Worm (Caenorhabditis elegans) whole organism, L4 larva: ENCODE results near the gene F44G4.7.
A peak's percentile ranks its signal among the peaks of the same experiment; 100 is the strongest.

Source experiments
- F10B5.3 ChIP-seq: sonication (generic microtip); optimal IDR thresholded peaks from 2 replicates; lab custom pipeline; 2016; ENCODE audit warnings: mild to moderate bottlenecking, missing genetic modification characterization, missing compliant biosample characterization
- F26F4.8 ChIP-seq: fragments of 200-800 bp; sonication (Bioruptor generic); conservative IDR thresholded peaks from 2 replicates; pipeline ENCODE4 v1.3.6; 2022; ENCODE audit warnings: missing genetic modification characterization, missing compliant biosample characterization
- R02D3.7 ChIP-seq: fragments of 150-350 bp; sonication (generic microtip); optimal IDR thresholded peaks from 3 replicates; lab custom pipeline; 2014; ENCODE audit warnings: missing biosample characterization, missing genetic modification characterization
- T26A8.4 ChIP-seq: fragments of 200-800 bp; sonication (Bioruptor generic); IDR thresholded peaks from 2 replicates; pipeline ENCODE4 v1.3.6; 2022; ENCODE audit warnings: missing genetic modification characterization, missing compliant biosample characterization
- Y5F2A.4 ChIP-seq: fragments of 200-800 bp; sonication (Bioruptor generic); optimal IDR thresholded peaks from 2 replicates; lab custom pipeline; 2018; ENCODE audit warnings: mild to moderate bottlenecking, missing genetic modification characterization, missing compliant biosample characterization
- ZK337.2 ChIP-seq: fragments of 200-800 bp; sonication (Bioruptor generic); IDR thresholded peaks from 2 replicates; pipeline ENCODE4 v1.3.6; 2022; ENCODE audit warnings: missing genetic modification reagents, missing genetic modification characterization, missing compliant biosample characterization
- aha-1 ChIP-seq: fragments of 150-350 bp; peaks from one replicate; lab custom pipeline; 2014; ENCODE audit warnings: missing biosample characterization, missing genetic modification characterization
- ama-1 ChIP-seq: fragments of 150-350 bp; optimal IDR thresholded peaks from 2 replicates; lab custom pipeline; 2014; ENCODE audit warnings: inconsistent platforms, mixed read lengths
- ceh-20 ChIP-seq: fragments of 200-800 bp; sonication (Bioruptor generic); IDR thresholded peaks from 2 replicates; pipeline ENCODE4 v1.3.6; 2022; ENCODE audit warnings: missing genetic modification reagents, missing genetic modification characterization, missing compliant biosample characterization
- ceh-28 ChIP-seq: fragments of 150-350 bp; optimal IDR thresholded peaks from 2 replicates; lab custom pipeline; 2014; ENCODE audit warnings: missing biosample characterization, missing genetic modification reagents, missing genetic modification characterization
- ceh-44 ChIP-seq: fragments of 200-800 bp; sonication (Bioruptor generic); IDR thresholded peaks from 2 replicates; pipeline ENCODE4 v1.3.6; 2022; ENCODE audit warnings: missing genetic modification reagents, missing genetic modification characterization, missing compliant biosample characterization
- ces-1 ChIP-seq: fragments of 150-350 bp; sonication (generic microtip); optimal IDR thresholded peaks from 4 replicates; lab custom pipeline; 2014; ENCODE audit warnings: missing biosample characterization, missing genetic modification reagents, missing genetic modification characterization
- cey-2 ChIP-seq: sonication (generic microtip); optimal IDR thresholded peaks from 3 replicates; lab custom pipeline; 2017; ENCODE audit warnings: missing genetic modification characterization, mild to moderate bottlenecking, missing compliant biosample characterization, antibody characterized with exemption, borderline replicate concordance; ENCODE audit not compliant: insufficient read depth
- ctbp-1 ChIP-seq: fragments of 200-800 bp; sonication (Bioruptor generic); IDR thresholded peaks from 2 replicates; pipeline ENCODE4 v1.3.6; 2022; ENCODE audit warnings: missing genetic modification reagents, missing genetic modification characterization, missing compliant biosample characterization
- daf-16 ChIP-seq, 3 experiments: sonication (generic microtip); optimal IDR thresholded peaks; 2 replicates each; lab custom pipeline; 2016 to 2017; ENCODE audit warnings: missing genetic modification characterization in 3 of 3, missing genetic modification reagents in 3 of 3, mild to moderate bottlenecking in 2 of 3, missing compliant biosample characterization in 2 of 3, missing biosample characterization in 1 of 3, moderate library complexity in 1 of 3
- daf-8 ChIP-seq: fragments of 200-800 bp; sonication (Bioruptor generic); IDR thresholded peaks from 2 replicates; pipeline ENCODE4 v1.3.6; 2022; ENCODE audit warnings: missing genetic modification characterization, missing compliant biosample characterization
- dmd-6 ChIP-seq: fragments of 200-800 bp; sonication (Bioruptor generic); IDR thresholded peaks from 2 replicates; pipeline ENCODE4 v1.3.6; 2022; ENCODE audit warnings: missing genetic modification reagents, missing genetic modification characterization, missing compliant biosample characterization
- dmd-9 ChIP-seq: fragments of 200-800 bp; sonication (Bioruptor generic); IDR thresholded peaks from 2 replicates; pipeline ENCODE4 v1.3.6; 2022; ENCODE audit warnings: missing genetic modification reagents, missing genetic modification characterization, missing compliant biosample characterization
- duxl-1 ChIP-seq: sonication (generic microtip); optimal IDR thresholded peaks from 2 replicates; lab custom pipeline; 2016; ENCODE audit warnings: mild to moderate bottlenecking, missing genetic modification characterization, moderate library complexity, missing compliant biosample characterization; ENCODE audit not compliant: poor library complexity
- egl-27 ChIP-seq: sonication (generic microtip); optimal IDR thresholded peaks from 3 replicates; lab custom pipeline; 2017; ENCODE audit warnings: missing biosample characterization, missing genetic modification reagents, missing genetic modification characterization
- fkh-10 ChIP-seq: fragments of 150-350 bp; optimal IDR thresholded peaks from 2 replicates; lab custom pipeline; 2014; ENCODE audit warnings: missing biosample characterization, missing genetic modification reagents, missing genetic modification characterization
- fos-1 ChIP-seq: fragments of 150-350 bp; optimal IDR thresholded peaks from 2 replicates; lab custom pipeline; 2014; ENCODE audit warnings: missing biosample characterization, missing genetic modification characterization
- hif-1 ChIP-seq, 2 experiments: sonication (generic microtip); optimal IDR thresholded peaks; 2 replicates each; lab custom pipeline; 2016 to 2017; ENCODE audit warnings: missing compliant biosample characterization in 2 of 2, missing genetic modification characterization in 2 of 2, missing genetic modification reagents in 2 of 2, missing genotype in 2 of 2, mild to moderate bottlenecking in 1 of 2
- hlh-11 ChIP-seq: fragments of 200-800 bp; sonication (Bioruptor generic); optimal IDR thresholded peaks from 2 replicates; lab custom pipeline; 2018; ENCODE audit warnings: mild to moderate bottlenecking, missing genetic modification characterization, missing compliant biosample characterization
- hlh-30 ChIP-seq: sonication (generic microtip); optimal IDR thresholded peaks from 2 replicates; lab custom pipeline; 2017; ENCODE audit warnings: antibody characterized with exemption, mild to moderate bottlenecking, missing genetic modification characterization, missing compliant biosample characterization; ENCODE audit not compliant: insufficient read depth
- hmg-1.1 ChIP-seq: fragments of 200-800 bp; sonication (Bioruptor generic); IDR thresholded peaks from 2 replicates; pipeline ENCODE4 v1.3.6; 2022; ENCODE audit warnings: missing genetic modification reagents, missing genetic modification characterization, missing compliant biosample characterization
- madf-5 ChIP-seq, 2 experiments: fragments of 200-800 bp; sonication (Bioruptor generic); IDR thresholded peaks; 2 replicates each; pipeline ENCODE4 v1.3.6; 2022; ENCODE audit warnings: missing compliant biosample characterization in 2 of 2, missing genetic modification characterization in 2 of 2
- mdl-1 ChIP-seq, 2 experiments: fragments of 150-350 bp in 1 of 2; sonication (generic microtip) in 1 of 2; optimal IDR thresholded peaks; 2 replicates each; lab custom pipeline; 2014 to 2017; ENCODE audit warnings: missing biosample characterization in 2 of 2, missing genetic modification characterization in 2 of 2
- mdt-29 ChIP-seq: fragments of 200-800 bp; sonication (Bioruptor generic); IDR thresholded peaks from 2 replicates; pipeline ENCODE4 v1.3.6; 2022; ENCODE audit warnings: missing genetic modification reagents, missing genetic modification characterization, missing compliant biosample characterization
- mep-1 ChIP-seq: fragments of 150-350 bp; sonication (generic microtip); optimal IDR thresholded peaks from 3 replicates; lab custom pipeline; 2014; ENCODE audit warnings: missing biosample characterization, missing genetic modification characterization
- mes-2 ChIP-seq: sonication (generic microtip); optimal IDR thresholded peaks from 2 replicates; lab custom pipeline; 2016; ENCODE audit warnings: missing genotype, mild to moderate bottlenecking, missing genetic modification characterization, missing compliant biosample characterization; ENCODE audit not compliant: poor library complexity, severe bottlenecking
- mxl-2 ChIP-seq: fragments of 200-800 bp; sonication (Bioruptor generic); conservative IDR thresholded peaks from 2 replicates; pipeline ENCODE4 v1.3.6; 2022; ENCODE audit warnings: missing genetic modification reagents, missing genetic modification characterization, missing compliant biosample characterization
- mxl-3 ChIP-seq: fragments of 200-800 bp; sonication (Bioruptor generic); optimal IDR thresholded peaks from 2 replicates; lab custom pipeline; 2018; ENCODE audit warnings: mild to moderate bottlenecking, missing genetic modification characterization, missing compliant biosample characterization
- nhr-11 ChIP-seq: fragments of 150-350 bp; optimal IDR thresholded peaks from 2 replicates; lab custom pipeline; 2014; ENCODE audit warnings: missing biosample characterization, missing genetic modification characterization
- nhr-25 ChIP-seq: sonication (generic microtip); optimal IDR thresholded peaks from 2 replicates; lab custom pipeline; 2017; ENCODE audit warnings: missing genetic modification characterization, mild to moderate bottlenecking, missing compliant biosample characterization, antibody characterized with exemption, moderate library complexity, borderline replicate concordance; ENCODE audit not compliant: insufficient read depth
- nhr-28 ChIP-seq: fragments of 150-350 bp; optimal IDR thresholded peaks from 2 replicates; lab custom pipeline; 2014; ENCODE audit warnings: missing biosample characterization, missing genetic modification characterization
- pha-4 ChIP-seq, 2 experiments: fragments of 150-350 bp in 1 of 2; fragments of 200-800 bp in 1 of 2; sonication (Bioruptor generic) in 1 of 2; IDR thresholded peaks in 1 of 2; optimal IDR thresholded peaks in 1 of 2; 2 replicates each; pipeline versions ENCODE4 v1.3.6 to Lab custom; 2014 to 2022; ENCODE audit warnings: missing genetic modification characterization in 2 of 2, missing genetic modification reagents in 2 of 2, missing biosample characterization in 1 of 2, missing compliant biosample characterization in 1 of 2
- pqm-1 ChIP-seq: sonication (generic microtip); optimal IDR thresholded peaks from 2 replicates; lab custom pipeline; 2017; ENCODE audit warnings: missing biosample characterization, missing genetic modification characterization
- set-16 ChIP-seq: fragments of 200-800 bp; sonication (Bioruptor generic); IDR thresholded peaks from 2 replicates; pipeline ENCODE4 v1.3.6; 2022; ENCODE audit warnings: missing genetic modification reagents, missing genetic modification characterization, missing compliant biosample characterization
- skn-1 ChIP-seq: fragments of 150-350 bp; optimal IDR thresholded peaks from 2 replicates; lab custom pipeline; 2014; ENCODE audit warnings: missing biosample characterization, missing genetic modification characterization
- spr-3 ChIP-seq: fragments of 200-800 bp; sonication (Bioruptor generic); optimal IDR thresholded peaks from 2 replicates; lab custom pipeline; 2018; ENCODE audit warnings: mild to moderate bottlenecking, missing genetic modification characterization, missing compliant biosample characterization
- tag-97 ChIP-seq: fragments of 200-800 bp; sonication (Bioruptor generic); IDR thresholded peaks from 2 replicates; pipeline ENCODE4 v1.3.6; 2022; ENCODE audit warnings: missing genetic modification characterization, missing compliant biosample characterization
- unc-130 ChIP-seq: sonication (generic microtip); optimal IDR thresholded peaks from 2 replicates; lab custom pipeline; 2016; ENCODE audit warnings: missing genetic modification reagents, missing genetic modification characterization, missing compliant biosample characterization
- unc-39 ChIP-seq: sonication (generic microtip); optimal IDR thresholded peaks from 2 replicates; lab custom pipeline; 2017; ENCODE audit warnings: missing biosample characterization, missing genetic modification characterization
- zfp-2 ChIP-seq: sonication (generic microtip); optimal IDR thresholded peaks from 2 replicates; lab custom pipeline; 2016; ENCODE audit warnings: mild to moderate bottlenecking, missing genetic modification characterization, missing compliant biosample characterization
- zip-2 ChIP-seq: fragments of 150-350 bp; optimal IDR thresholded peaks from 2 replicates; lab custom pipeline; 2014; ENCODE audit warnings: missing biosample characterization, missing genetic modification characterization

The F44G4.7 gene

DNA sequence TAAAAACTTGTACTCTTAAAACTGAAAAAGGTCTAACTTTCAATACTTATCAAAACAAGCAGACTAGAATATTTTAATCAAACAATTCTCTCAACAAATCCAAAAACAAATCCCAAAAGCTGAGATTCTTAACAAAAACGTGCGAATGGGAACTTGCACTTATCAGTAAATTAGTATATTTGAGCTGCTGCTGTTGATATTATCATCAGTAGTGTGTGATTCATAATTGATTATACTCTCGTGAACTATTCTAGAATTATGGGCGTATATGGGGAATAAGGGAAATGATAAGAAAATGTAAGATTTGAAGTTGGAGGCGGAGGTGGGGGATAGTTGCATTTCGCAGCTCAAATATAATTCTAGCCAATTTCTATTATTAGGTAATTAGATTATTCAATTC, 9.2 kb upstream of the F44G4.7 start (continued):
- no peak for TF ChIP-seq madf-5 (GFP tag; IDR thresholded peaks at IDR 0.05; lab: Robert Waterston, UW)

- TF ChIP-seq cey-2 (tag; lab: Kevin White, UChicago) (no peak), Y5F2A.4 (GFP tag; lab: Kevin White, UChicago) (no peak), mes-2 (tag; lab: Kevin White, UChicago) (peak; percentile 21), ceh-20 (GFP tag; lab: Robert Waterston, UW) (0 out of 2 replicates have a peak, but pooled peaks have one; percentile 42), unc-39 (no peak), mxl-3 (GFP tag; lab: Kevin White, UChicago) (peak; percentile 65), aha-1 (tag; lab: Kevin White, UChicago) (no peak), mep-1 (peak; percentile 36), mdl-1 (tag; optimal IDR thresholded peaks at IDR 0.05; lab: Kevin White, UChicago) (peak in 1 of 2 experiments; percentile 54), nhr-25 (no peak), F26F4.8 (GFP tag; lab: Robert Waterston, UW) (no peak), ces-1 (GFP tag; lab: Kevin White, UChicago) (no peak), hlh-30 (tag; lab: Kevin White, UChicago) (peak; percentile 94), hif-1 (tag; optimal IDR thresholded peaks at IDR 0.05; lab: Kevin White, UChicago) (peak in 1 of 2 experiments; percentile 28), ZK337.2 (GFP tag; lab: Robert Waterston, UW) (no peak), unc-130 (GFP tag; lab: Kevin White, UChicago) (no peak), pqm-1 (tag; lab: Kevin White, UChicago) (no peak), ama-1 (no peak), ceh-28 (tag; lab: Kevin White, UChicago) (no peak), set-16 (peak; percentile 72), dmd-6 (GFP tag; lab: Robert Waterston, UW) (peak; percentile 34), T26A8.4 (GFP tag; lab: Robert Waterston, UW) (no peak), ceh-44 (no peak), zip-2 (tag; lab: Kevin White, UChicago) (no peak), nhr-28 (no peak), duxl-1 (no peak), F10B5.3 (tag; lab: Kevin White, UChicago) (no peak), tag-97 (GFP tag; lab: Robert Waterston, UW) (no peak), R02D3.7 (tag; lab: Kevin White, UChicago) (no peak), daf-16 (GFP tag; optimal IDR thresholded peaks at IDR 0.05; lab: Kevin White, UChicago) (no peak), daf-16 (tag; optimal IDR thresholded peaks at IDR 0.05; lab: Kevin White, UChicago) (no peak), dmd-9 (0 out of 2 replicates have a peak, but pooled peaks have one; percentile 19), mxl-2 (GFP tag; lab: Robert Waterston, UW) (no peak), fos-1 (tag; lab: Kevin White, UChicago) (no peak), spr-3 (GFP tag; lab: Kevin White, UChicago) (no peak), hmg-1.1 (GFP tag; lab: Robert Waterston, UW) (peak; percentile 74), skn-1 (tag; lab: Kevin White, UChicago) (no peak), hlh-11 (tag; lab: Kevin White, UChicago) (peak; percentile 63), daf-8 (GFP tag; lab: Robert Waterston, UW) (no peak), fkh-10 (GFP tag; lab: Kevin White, UChicago) (no peak), mdt-29 (GFP tag; lab: Robert Waterston, UW) (no peak), pha-4 (GFP tag; IDR thresholded peaks at IDR 0.05; lab: Robert Waterston, UW) (no peak; the same call in 1 of the 2 replicates), pha-4 (tag; optimal IDR thresholded peaks at IDR 0.05; lab: Kevin White, UChicago) (no peak), egl-27 (tag; lab: Kevin White, UChicago) (no peak), ctbp-1 (0 out of 2 replicates have a peak, but pooled peaks have one; percentile 20), zfp-2 (no peak), nhr-11 (tag; lab: Kevin White, UChicago) (peak; percentile 5)
Measured at ce11 chrII:9013341-9013740, 8.4 kb upstream of the F44G4.7 start.
